Worm (Caenorhabditis elegans) whole organism, late embryonic: Measurements from ENCODE around the gene rnh-1.2.
A peak's percentile ranks its signal among the peaks of the same experiment; 100 is the strongest.

Experiments used
- F13H6.1 ChIP-seq: sonication (generic microtip); optimal IDR thresholded peaks from 2 replicates; lab custom pipeline; 2016; ENCODE audit warnings: missing genetic modification characterization, missing compliant biosample characterization
- K02D7.2 ChIP-seq: sonication (generic microtip); optimal IDR thresholded peaks from 2 replicates; lab custom pipeline; 2017; ENCODE audit warnings: mild to moderate bottlenecking, missing genetic modification characterization, missing compliant biosample characterization
- fkh-10 ChIP-seq: fragments of 150-350 bp; optimal IDR thresholded peaks from 2 replicates; lab custom pipeline; 2014; ENCODE audit warnings: missing biosample characterization, missing genetic modification reagents, missing genetic modification characterization
- hlh-15 ChIP-seq: sonication (generic microtip); optimal IDR thresholded peaks from 2 replicates; lab custom pipeline; 2016; ENCODE audit warnings: missing genetic modification characterization, missing compliant biosample characterization
- lim-6 ChIP-seq: sonication (generic microtip); optimal IDR thresholded peaks from 2 replicates; lab custom pipeline; 2016; ENCODE audit warnings: missing genetic modification characterization, missing compliant biosample characterization
- nhr-11 ChIP-seq: fragments of 150-350 bp; optimal IDR thresholded peaks from 2 replicates; lab custom pipeline; 2014; ENCODE audit warnings: missing biosample characterization, missing genetic modification characterization
- nhr-232 ChIP-seq: sonication (generic microtip); optimal IDR thresholded peaks from 2 replicates; lab custom pipeline; 2016; ENCODE audit warnings: missing genetic modification characterization, missing compliant biosample characterization
- pat-9 ChIP-seq: fragments of 200-800 bp; sonication (Bioruptor generic); optimal IDR thresholded peaks from 2 replicates; lab custom pipeline; 2018; ENCODE audit warnings: mild to moderate bottlenecking, missing genetic modification characterization, moderate library complexity, missing compliant biosample characterization
- pax-1 ChIP-seq: fragments of 150-350 bp; optimal IDR thresholded peaks from 2 replicates; lab custom pipeline; 2014; ENCODE audit warnings: missing biosample characterization, missing genetic modification characterization
- syd-9 ChIP-seq: sonication (generic microtip); optimal IDR thresholded peaks from 2 replicates; lab custom pipeline; 2016; ENCODE audit warnings: mild to moderate bottlenecking, missing genetic modification characterization, moderate library complexity, missing compliant biosample characterization

DNA sequence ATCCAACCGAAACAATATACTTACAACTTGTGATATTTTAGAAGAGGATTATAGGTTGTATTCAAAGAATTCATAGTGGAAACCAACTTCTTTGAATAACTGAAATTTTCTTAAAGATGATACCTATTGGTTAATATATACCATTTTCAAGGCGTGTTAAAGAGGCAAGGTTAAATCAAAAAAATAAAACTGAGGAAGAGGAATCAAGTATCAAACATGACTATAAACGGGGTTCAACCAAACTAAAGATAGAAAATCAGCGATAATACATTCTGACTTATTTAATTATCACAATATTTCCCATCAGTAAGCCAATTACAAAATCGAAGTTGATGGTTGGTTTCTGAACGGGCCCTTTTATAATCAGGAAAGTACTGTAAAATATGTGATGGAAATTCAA lies 19.6 kb upstream of the rnh-1.2 start, which contains the start of gene chil-3:
- TF ChIP-seq lim-6 (tag; lab: Kevin White, UChicago) (no peak), pat-9 (tag; lab: Kevin White, UChicago) (no peak), nhr-11 (tag; lab: Kevin White, UChicago) (peak; percentile 48), syd-9 (no peak), fkh-10 (GFP tag; lab: Kevin White, UChicago) (no peak), K02D7.2 (tag; lab: Kevin White, UChicago) (no peak), nhr-232 (no peak), pax-1 (tag; lab: Kevin White, UChicago) (no peak), F13H6.1 (tag; lab: Kevin White, UChicago) (no peak), hlh-15 (tag; lab: Kevin White, UChicago) (no peak)
